Worm (Caenorhabditis elegans): ENCODE results near the gene Y66D12A.13.

ce11 chrIII:11581372-11581771 is 33.2 kb downstream of the Y66D12A.13 start, which contains the start of the genes Y66D12A.6 and ceh-92:
- TF ChIP-seq klf-2 (GFP tag; conservative IDR thresholded peaks at IDR 0.05) (no peak), ref-1 (GFP tag; conservative IDR thresholded peaks at IDR 0.05) (no peak), flt-1 (GFP tag; IDR thresholded peaks at IDR 0.05) (no peak), cog-1 (tag; optimal IDR thresholded peaks at IDR 0.05) (no peak), ztf-23 (GFP tag; IDR thresholded peaks at IDR 0.05) (no peak)
